Fruit fly (Drosophila melanogaster) whole organism: ENCODE measurements around the gene Lmx1a.

Experiments used
- CG8478 ChIP-seq: fragments of >200 bp; optimal IDR thresholded peaks from 2 replicates; lab custom pipeline; 2018; ENCODE audit warnings: inconsistent platforms
- Dll ChIP-seq: fragments of >200 bp; optimal IDR thresholded peaks from 2 replicates; lab custom pipeline; 2017
- pan ChIP-seq: fragments of >200 bp; optimal IDR thresholded peaks from 2 replicates; lab custom pipeline; 2017
- usp ChIP-seq: fragments of >200 bp; optimal IDR thresholded peaks from 2 replicates; lab custom pipeline; 2017; ENCODE audit warnings: missing biosample characterization, missing genetic modification characterization, mixed read lengths

- TF ChIP-seq Dll (lab: Kevin White, UChicago): no peak
- no peak for TF ChIP-seq pan (lab: Kevin White, UChicago)
- no peak for TF ChIP-seq CG8478 (lab: Kevin White, UChicago)
- TF ChIP-seq usp (GFP tag; lab: Kevin White, UChicago): no peak
Observed at dm6 chr3L:12319782-12320181, 9.2 kb upstream of the Lmx1a start.
